Fruit fly (Drosophila melanogaster) whole organism, wandering third instar larva: Measurements from ENCODE around the gene Lcp65Aa.

ENCODE experiments used
- N ChIP-seq: fragments of >200 bp; optimal IDR thresholded peaks from 2 replicates; lab custom pipeline; 2018; ENCODE audit warnings: missing biosample characterization, missing external identifiers, missing genetic modification characterization
- OdsH ChIP-seq: fragments of 200-800 bp; sonication (Bioruptor generic); optimal IDR thresholded peaks from 2 replicates; lab custom pipeline; 2016; ENCODE audit warnings: missing biosample characterization, mild to moderate bottlenecking, missing genetic modification characterization
- pan ChIP-seq: fragments of >200 bp; optimal IDR thresholded peaks from 2 replicates; lab custom pipeline; 2017

dm6 chr3L:6159863-6160262, 8.8 kb downstream of the Lcp65Aa start:
- TF ChIP-seq OdsH (GFP tag; lab: Kevin White, UChicago) (no peak), N (GFP tag; lab: Kevin White, UChicago) (no peak), pan (lab: Kevin White, UChicago) (no peak)
